Worm (Caenorhabditis elegans): Measurements from ENCODE around the gene F07H5.10.

ce11 chrII:8770675-8771074, 37.7 kb downstream of the F07H5.10 start, which contains the start of gene let-19:
- TF ChIP-seq ztf-11 (tag; optimal IDR thresholded peaks at IDR 0.05) = no peak
- no peak for TF ChIP-seq dpl-1 (GFP tag; optimal IDR thresholded peaks at IDR 0.05)
- no peak for TF ChIP-seq nhr-41 (GFP tag; IDR thresholded peaks at IDR 0.05)
